Worm (Caenorhabditis elegans) whole organism, L1 larva: ENCODE measurements around the gene col-129.

Source experiments
- fos-1 ChIP-seq: fragments of 150-350 bp; optimal IDR thresholded peaks from 2 replicates; lab custom pipeline; 2014; ENCODE audit warnings: missing biosample characterization, missing genetic modification characterization
- nhr-11 ChIP-seq: fragments of 150-350 bp; optimal IDR thresholded peaks from 2 replicates; lab custom pipeline; 2014; ENCODE audit warnings: missing biosample characterization, missing genetic modification characterization

DNA sequence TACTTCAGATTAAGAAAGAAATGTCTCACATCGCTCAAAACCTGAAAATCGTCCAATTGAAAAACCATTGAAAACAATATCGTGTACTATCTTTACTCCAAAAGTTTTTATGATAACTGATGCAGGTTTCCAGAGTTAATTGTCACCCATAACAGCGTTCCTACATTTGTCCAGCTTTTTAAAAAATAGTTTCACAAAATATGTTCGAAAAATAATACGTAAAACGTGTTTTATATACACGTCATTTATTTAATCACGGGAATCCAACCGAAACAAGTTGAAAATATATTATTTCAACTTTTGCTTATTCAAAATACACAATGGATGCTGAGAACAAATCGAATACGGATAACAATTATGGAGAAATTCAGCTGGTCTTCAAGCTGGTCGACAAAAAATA is 34.7 kb downstream of the col-129 start, which contains the start of gene K08E4.7:
- TF ChIP-seq nhr-11 (tag; lab: Kevin White, UChicago) (no peak), fos-1 (no peak)
